Fruit fly (Drosophila melanogaster) whole organism, prepupa: Measurements from ENCODE around the gene CG11723.

ENCODE experiments used
- CG1621 ChIP-seq: fragments of 200-800 bp; sonication (Bioruptor generic); optimal IDR thresholded peaks from 3 replicates; lab custom pipeline; 2018; ENCODE audit warnings: missing biosample characterization, mild to moderate bottlenecking, missing genetic modification characterization
- CG3032 ChIP-seq: fragments of 200-800 bp; optimal IDR thresholded peaks from 2 replicates; lab custom pipeline; 2019; ENCODE audit warnings: missing biosample characterization, mild to moderate bottlenecking, missing genetic modification characterization, moderate library complexity
- CG6808 ChIP-seq: fragments of 200-800 bp; sonication (Bioruptor generic); optimal IDR thresholded peaks from 3 replicates; lab custom pipeline; 2017; ENCODE audit warnings: missing biosample characterization, missing genetic modification characterization, mild to moderate bottlenecking, moderate library complexity, missing genetic modification reagents
- CG8319 ChIP-seq: fragments of 200-800 bp; sonication (Bioruptor generic); optimal IDR thresholded peaks from 3 replicates; lab custom pipeline; 2016; ENCODE audit warnings: missing biosample characterization, missing genetic modification characterization
- Met ChIP-seq: fragments of 200-800 bp; sonication (Bioruptor generic); optimal IDR thresholded peaks from 3 replicates; lab custom pipeline; 2016; ENCODE audit warnings: missing biosample characterization, missing genetic modification characterization
- salr ChIP-seq, 2 experiments: fragments of 200-800 bp; sonication (Bioruptor generic); optimal IDR thresholded peaks; 3 replicates each; lab custom pipeline; 2016 to 2018; ENCODE audit warnings: missing biosample characterization in 2 of 2, missing genetic modification characterization in 2 of 2, mild to moderate bottlenecking in 1 of 2

dm6 chr2L:2130157-2130987 lies 16.7 kb downstream of the CG11723 start, which contains the start of gene Glyp:
- TF ChIP-seq CG3032 (tag; lab: Kevin White, UChicago), result peak; percentile 97
- peak; percentile 96 for TF ChIP-seq CG6808 (GFP tag; lab: Kevin White, UChicago)
- TF ChIP-seq CG8319 (GFP tag; lab: Kevin White, UChicago), result peak; percentile 92
- TF ChIP-seq salr (GFP tag; optimal IDR thresholded peaks at IDR 0.05; lab: Kevin White, UChicago), result peak; percentile 86 to 95
- peak; percentile 95 for TF ChIP-seq Met
- TF ChIP-seq CG1621 (tag; lab: Kevin White, UChicago), result peak; percentile 88
